Worm (Caenorhabditis elegans) whole organism, L3 larva: ENCODE results near the gene B0563.18.

Source experiments
- aly-2 ChIP-seq: fragments of 150-350 bp; optimal IDR thresholded peaks from 2 replicates; lab custom pipeline; 2014; ENCODE audit warnings: missing biosample characterization, missing genetic modification characterization
- daf-12 ChIP-seq: fragments of 150-350 bp; optimal IDR thresholded peaks from 2 replicates; lab custom pipeline; 2014; ENCODE audit warnings: missing biosample characterization, missing genetic modification reagents, missing genetic modification characterization
- egl-27 ChIP-seq: sonication (generic microtip); optimal IDR thresholded peaks from 4 replicates; lab custom pipeline; 2017; ENCODE audit warnings: missing biosample characterization, missing genetic modification reagents, missing genetic modification characterization
- jun-1 ChIP-seq: fragments of 150-350 bp; optimal IDR thresholded peaks from 2 replicates; lab custom pipeline; 2014; ENCODE audit warnings: missing biosample characterization, missing genetic modification reagents, missing genetic modification characterization
- nhr-12 ChIP-seq: fragments of 150-350 bp; optimal IDR thresholded peaks from 2 replicates; lab custom pipeline; 2014; ENCODE audit warnings: missing biosample characterization, missing genetic modification characterization
- nhr-28 ChIP-seq: fragments of 150-350 bp; optimal IDR thresholded peaks from 2 replicates; lab custom pipeline; 2014; ENCODE audit warnings: missing biosample characterization, missing genetic modification characterization
- nhr-67 ChIP-seq: fragments of 150-350 bp; optimal IDR thresholded peaks from 2 replicates; lab custom pipeline; 2014; ENCODE audit warnings: missing biosample characterization, missing genetic modification characterization
- nhr-77 ChIP-seq: fragments of 150-350 bp; optimal IDR thresholded peaks from 2 replicates; lab custom pipeline; 2014; ENCODE audit warnings: missing biosample characterization, missing genetic modification characterization
- ztf-4 ChIP-seq: fragments of 150-350 bp; optimal IDR thresholded peaks from 2 replicates; lab custom pipeline; 2014; ENCODE audit warnings: missing biosample characterization, missing genetic modification characterization

- TF ChIP-seq nhr-12, result no peak
- no peak for TF ChIP-seq egl-27 (tag; lab: Kevin White, UChicago)
- no peak for TF ChIP-seq aly-2
- TF ChIP-seq nhr-67 (tag; lab: Kevin White, UChicago), result no peak
- no peak for TF ChIP-seq ztf-4
- no peak for TF ChIP-seq nhr-77 (tag; lab: Kevin White, UChicago)
- TF ChIP-seq daf-12 (tag; lab: Kevin White, UChicago), result no peak
- TF ChIP-seq nhr-28 (tag; lab: Kevin White, UChicago), result no peak
- no peak for TF ChIP-seq jun-1 (tag; lab: Kevin White, UChicago)
Observed at ce11 chrX:9172733-9173132, 355 bp downstream of the B0563.18 start.
